Fruit fly (Drosophila melanogaster): ENCODE results near the gene CG7031.

dm6 chr3R:22810277-22810676 is 6.2 kb downstream of the CG7031 start:
- TF ChIP-seq Pif1A (GFP tag; optimal IDR thresholded peaks at IDR 0.05): no peak
- no peak for TF ChIP-seq CG12605 (GFP tag; IDR thresholded peaks at IDR 0.05)
- no peak for TF ChIP-seq CG17806 (tag; optimal IDR thresholded peaks at IDR 0.05)
- TF ChIP-seq CG15710 (tag; optimal IDR thresholded peaks at IDR 0.05): no peak
- TF ChIP-seq EcR (GFP tag; optimal IDR thresholded peaks at IDR 0.05): no peak
- TF ChIP-seq gl (tag; optimal IDR thresholded peaks at IDR 0.05): no peak
- no peak for TF ChIP-seq CG4496 (GFP tag; IDR thresholded peaks at IDR 0.05)
- TF ChIP-seq CG8301 (tag; optimal IDR thresholded peaks at IDR 0.05): no peak
- TF ChIP-seq fd96Ca (GFP tag; IDR thresholded peaks at IDR 0.05): no peak
- TF ChIP-seq D1 (tag; optimal IDR thresholded peaks at IDR 0.05): no peak
- no peak for TF ChIP-seq CG13204 (GFP tag; optimal IDR thresholded peaks at IDR 0.05)
- no peak for TF ChIP-seq Pif1B (GFP tag; optimal IDR thresholded peaks at IDR 0.05)
- no peak for TF ChIP-seq CG14655 (GFP tag; optimal IDR thresholded peaks at IDR 0.05)
- no peak for TF ChIP-seq CG34367 (tag; optimal IDR thresholded peaks at IDR 0.05)

Data from whole organism, pupa.